Fruit fly (Drosophila melanogaster) whole organism, adult: ENCODE results near the gene RhoGAP68F.

Experiments used
- CG11617 ChIP-seq: fragments of 200-800 bp; sonication (Bioruptor generic); optimal IDR thresholded peaks from 2 replicates; lab custom pipeline; 2017; ENCODE audit warnings: mild to moderate bottlenecking, missing biosample characterization, missing genetic modification reagents, missing genetic modification characterization
- CG12768 ChIP-seq: fragments of 200-800 bp; sonication (Bioruptor generic); optimal IDR thresholded peaks from 2 replicates; lab custom pipeline; 2017; ENCODE audit warnings: missing biosample characterization, missing genetic modification characterization, mild to moderate bottlenecking, moderate library complexity, missing genetic modification reagents
- CG7045 ChIP-seq: fragments of 200-800 bp; sonication (Bioruptor generic); optimal IDR thresholded peaks from 2 replicates; lab custom pipeline; 2017; ENCODE audit warnings: missing biosample characterization, mild to moderate bottlenecking, missing genetic modification characterization
- Clk ChIP-seq: fragments of 200-800 bp; sonication (Bioruptor generic); optimal IDR thresholded peaks from 2 replicates; lab custom pipeline; 2017; ENCODE audit warnings: missing biosample characterization, missing genetic modification characterization
- Hr96 ChIP-seq: fragments of 200-800 bp; sonication (Bioruptor generic); optimal IDR thresholded peaks from 2 replicates; lab custom pipeline; 2016; ENCODE audit warnings: missing biosample characterization, missing genetic modification characterization
- Mnt ChIP-seq: fragments of 200-800 bp; sonication (Bioruptor generic); optimal IDR thresholded peaks from 2 replicates; lab custom pipeline; 2016; ENCODE audit warnings: missing biosample characterization, mild to moderate bottlenecking, missing genetic modification characterization
- kay ChIP-seq: fragments of 200-800 bp; sonication (Bioruptor generic); peaks from one replicate; lab custom pipeline; 2016; ENCODE audit warnings: missing biosample characterization, missing genetic modification characterization, borderline replicate concordance
- ovo ChIP-seq: fragments of 200-800 bp; sonication (Bioruptor generic); optimal IDR thresholded peaks from 2 replicates; lab custom pipeline; 2016; ENCODE audit warnings: missing biosample characterization, missing genetic modification characterization
- toe ChIP-seq: fragments of 200-800 bp; sonication (Bioruptor generic); optimal IDR thresholded peaks from 2 replicates; lab custom pipeline; 2016; ENCODE audit warnings: missing biosample characterization, missing genetic modification characterization

DNA sequence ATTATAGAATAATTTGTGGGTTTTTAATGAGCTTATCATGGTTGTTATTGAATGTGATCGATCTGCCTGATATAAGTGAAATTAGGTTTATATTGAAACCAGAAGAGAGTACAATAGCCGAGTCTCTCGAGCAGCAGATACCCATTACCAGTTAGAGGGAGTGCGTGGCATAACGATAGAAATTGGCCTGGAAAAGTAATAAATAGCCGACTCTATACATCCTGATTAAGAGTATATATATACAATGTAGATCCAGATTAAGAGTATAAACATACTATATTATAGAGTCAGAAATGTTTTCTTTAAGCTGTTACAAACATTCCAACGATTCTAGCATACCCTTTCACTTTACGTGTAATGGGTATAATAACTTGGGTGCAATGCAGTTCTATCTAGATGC, 45.3 kb downstream of the RhoGAP68F start:
- TF ChIP-seq Mnt (GFP tag; lab: Kevin White, UChicago) (no peak), CG12768 (no peak), ovo (GFP tag; lab: Kevin White, UChicago) (no peak), kay (GFP tag; lab: Kevin White, UChicago) (no peak), Hr96 (GFP tag; lab: Kevin White, UChicago) (no peak), Clk (no peak), toe (GFP tag; lab: Kevin White, UChicago) (no peak), CG11617 (GFP tag; lab: Kevin White, UChicago) (peak; percentile 5), CG7045 (GFP tag; lab: Kevin White, UChicago) (no peak)
